Worm (Caenorhabditis elegans): ENCODE data around the gene tag-196.
A peak's percentile ranks its signal among the peaks of the same experiment; 100 is the strongest.

Gene tag-196

ce11 chrV:8606099-8606696 lies 11.5 kb downstream of the tag-196 start, which contains the start of gene vps-60:
vps-60 (minus strand) TSS chrV:8606128.
- TF ChIP-seq cog-1 (tag; optimal IDR thresholded peaks at IDR 0.05): peak; percentile 71
- no peak for TF ChIP-seq med-1 (GFP tag; optimal IDR thresholded peaks at IDR 0.05; ENCODE audit: insufficient read depth)
- TF ChIP-seq flt-1 (GFP tag; IDR thresholded peaks at IDR 0.05): 0 out of 2 replicates have a peak, but pooled peaks have one; percentile 26
- TF ChIP-seq T22C8.4 (GFP tag; IDR thresholded peaks at IDR 0.05): no peak
- TF ChIP-seq ztf-23 (GFP tag; IDR thresholded peaks at IDR 0.05): 0 out of 2 replicates have a peak, but pooled peaks have one; percentile 31

DNA sequence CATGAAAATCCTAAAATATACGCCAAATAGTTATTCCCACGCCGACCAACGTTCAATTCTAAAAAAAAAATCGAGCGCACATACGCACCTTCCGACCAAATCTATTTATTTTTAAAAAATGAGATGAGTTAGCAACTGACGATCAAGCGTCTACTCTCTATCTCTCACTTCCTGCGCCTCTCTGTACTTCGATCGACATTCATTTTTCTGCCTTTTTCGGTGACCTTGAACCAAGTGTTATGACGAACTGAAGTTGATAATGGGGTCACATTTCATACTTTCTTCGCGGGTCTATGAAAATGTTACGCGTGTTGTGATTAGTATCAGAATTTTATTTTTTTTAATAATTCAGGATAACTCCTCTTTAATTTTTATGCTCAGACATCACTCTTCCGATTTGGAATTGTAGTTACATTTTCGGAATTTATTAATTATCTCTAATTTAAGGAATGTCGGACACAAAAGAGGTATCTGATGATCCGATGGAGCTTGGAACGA lies 12.7 kb downstream of the tag-196 start, which contains the start of gene smk-1:
Gene smk-1, plus strand, starts transcription at position 448 of the 498 bp plus-strand sequence.
- no peak for TF ChIP-seq T22C8.4 (GFP tag; IDR thresholded peaks at IDR 0.05)
- TF ChIP-seq med-1 (GFP tag; optimal IDR thresholded peaks at IDR 0.05; ENCODE audit: insufficient read depth): no peak
- no peak for TF ChIP-seq ref-1 (GFP tag; conservative IDR thresholded peaks at IDR 0.05)

- no peak for TF ChIP-seq tab-1 (GFP tag; IDR thresholded peaks at IDR 0.05)
- no peak for TF ChIP-seq klf-2 (GFP tag; conservative IDR thresholded peaks at IDR 0.05)
- TF ChIP-seq ref-1 (GFP tag; conservative IDR thresholded peaks at IDR 0.05): no peak
- no peak for TF ChIP-seq med-1 (GFP tag; optimal IDR thresholded peaks at IDR 0.05; ENCODE audit: insufficient read depth)
- no peak for TF ChIP-seq flt-1 (GFP tag; IDR thresholded peaks at IDR 0.05)
- TF ChIP-seq ztf-23 (GFP tag; IDR thresholded peaks at IDR 0.05): no peak
- TF ChIP-seq cog-1 (tag; optimal IDR thresholded peaks at IDR 0.05): no peak
- no peak for TF ChIP-seq ztf-29 (GFP tag; IDR thresholded peaks at IDR 0.05)
- no peak for TF ChIP-seq T22C8.4 (GFP tag; IDR thresholded peaks at IDR 0.05)
Observed at ce11 chrV:8608483-8608882, 13.8 kb downstream of the tag-196 start.

DNA sequence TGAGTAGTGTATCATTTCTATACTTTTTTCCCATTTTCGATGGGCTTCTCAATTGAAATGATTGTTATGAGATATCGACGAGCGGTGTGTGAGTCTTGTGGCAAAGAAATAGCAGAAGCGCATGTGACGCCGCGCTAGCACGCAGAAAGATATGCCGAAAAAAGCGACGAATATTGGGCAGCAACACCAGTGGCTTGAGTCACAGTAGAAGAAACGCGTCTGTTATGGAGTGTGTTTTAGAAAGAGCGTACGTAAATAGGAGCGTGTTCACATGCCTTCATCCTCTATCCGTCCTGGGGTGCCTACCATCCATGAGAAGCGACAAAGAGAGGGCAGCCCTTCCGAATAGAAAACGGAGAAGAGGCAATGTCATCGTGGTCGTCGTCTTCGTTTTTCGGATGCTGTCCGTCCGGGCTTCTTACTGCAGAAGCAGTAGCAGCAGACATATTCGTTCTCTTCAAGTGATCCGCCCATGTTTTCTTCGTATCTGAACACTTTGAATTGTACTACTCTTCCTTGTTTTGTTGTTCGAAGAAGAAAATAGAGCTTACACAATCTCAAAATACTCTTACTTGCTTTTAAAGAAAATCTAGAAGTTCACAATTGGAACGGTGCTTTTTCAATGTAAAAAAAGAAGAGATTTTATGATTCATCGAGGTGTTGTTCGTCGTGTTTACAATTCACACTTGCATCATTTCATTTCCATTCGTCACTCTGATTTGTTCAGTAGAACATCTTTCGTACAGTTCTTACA lies 15.2 kb downstream of the tag-196 start:
- TF ChIP-seq ztf-23 (GFP tag; IDR thresholded peaks at IDR 0.05) (0 out of 2 replicates have a peak, but pooled peaks have one; percentile 42), cog-1 (tag; optimal IDR thresholded peaks at IDR 0.05) (no peak)

- TF ChIP-seq klf-2 (GFP tag; conservative IDR thresholded peaks at IDR 0.05) (no peak), ztf-23 (GFP tag; IDR thresholded peaks at IDR 0.05) (no peak), med-1 (GFP tag; optimal IDR thresholded peaks at IDR 0.05; ENCODE audit: insufficient read depth) (no peak), flt-1 (GFP tag; IDR thresholded peaks at IDR 0.05) (no peak), ztf-29 (GFP tag; IDR thresholded peaks at IDR 0.05) (no peak), T22C8.4 (GFP tag; IDR thresholded peaks at IDR 0.05) (no peak), cog-1 (tag; optimal IDR thresholded peaks at IDR 0.05) (no peak), ref-1 (GFP tag; conservative IDR thresholded peaks at IDR 0.05) (no peak), tab-1 (GFP tag; IDR thresholded peaks at IDR 0.05) (no peak)
Observed at ce11 chrV:8610633-8611404, 16.1 kb downstream of the tag-196 start, which contains the start of gene fip-4. fip-4 (minus strand) TSS chrV:8611268.

ce11 chrV:8615711-8616110 lies 21.0 kb downstream of the tag-196 start:
- TF ChIP-seq ztf-23 (GFP tag; IDR thresholded peaks at IDR 0.05) (no peak), ref-1 (GFP tag; conservative IDR thresholded peaks at IDR 0.05) (no peak), T22C8.4 (GFP tag; IDR thresholded peaks at IDR 0.05) (no peak), ztf-29 (GFP tag; IDR thresholded peaks at IDR 0.05) (no peak), med-1 (GFP tag; optimal IDR thresholded peaks at IDR 0.05; ENCODE audit: insufficient read depth) (no peak), flt-1 (GFP tag; IDR thresholded peaks at IDR 0.05) (no peak), cog-1 (tag; optimal IDR thresholded peaks at IDR 0.05) (no peak), klf-2 (GFP tag; conservative IDR thresholded peaks at IDR 0.05) (no peak), tab-1 (GFP tag; IDR thresholded peaks at IDR 0.05) (no peak)

DNA sequence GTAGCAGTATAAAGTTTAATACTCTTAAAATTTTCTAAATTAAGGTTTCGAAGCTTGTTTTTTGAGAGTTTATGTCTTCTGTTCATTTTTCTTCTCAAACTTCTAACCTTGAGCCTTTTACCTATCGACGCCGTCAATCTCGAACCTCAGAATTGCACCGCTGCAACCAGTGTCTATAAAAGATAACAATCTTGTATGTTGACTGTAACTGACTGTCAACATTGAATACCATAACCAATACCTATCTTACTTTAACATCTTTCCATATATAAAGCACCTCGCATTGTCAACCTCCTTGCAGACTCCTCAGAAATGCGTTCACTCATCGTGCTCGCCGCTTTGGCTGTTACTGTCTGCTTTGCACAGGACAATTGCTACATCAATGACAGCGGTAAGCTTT lies 24.0 kb downstream of the tag-196 start, which contains the start of gene grd-5:
Gene grd-5, plus strand, starts transcription at position 295 of the 400 bp plus-strand sequence.
- no peak for TF ChIP-seq ztf-29 (GFP tag; IDR thresholded peaks at IDR 0.05)

DNA sequence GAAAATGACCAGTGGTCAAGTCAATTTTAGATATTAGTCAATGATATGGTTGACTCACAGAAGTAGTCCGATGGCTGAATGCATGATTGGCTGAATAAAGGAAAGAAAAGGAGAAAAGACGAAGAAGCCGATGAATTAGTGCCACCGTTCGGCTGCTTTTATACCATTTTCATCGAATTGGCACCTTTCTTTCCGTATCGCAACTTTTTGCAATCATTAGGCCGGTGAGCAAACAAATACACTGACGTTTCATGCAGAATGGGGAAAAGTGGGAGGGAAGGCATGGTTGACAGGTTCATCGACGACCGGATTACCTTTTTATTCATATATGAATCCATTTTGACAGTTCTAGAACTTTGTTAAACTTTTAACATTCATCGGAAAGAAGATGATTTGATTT lies 26.5 kb downstream of the tag-196 start, which contains the start of gene idpc-2:
Gene idpc-2, minus strand, starts transcription at position 101 of the 400 bp plus-strand sequence.
- no peak for TF ChIP-seq cog-1 (tag; optimal IDR thresholded peaks at IDR 0.05)
- no peak for TF ChIP-seq ztf-29 (GFP tag; IDR thresholded peaks at IDR 0.05)
- no peak for TF ChIP-seq tab-1 (GFP tag; IDR thresholded peaks at IDR 0.05)

- TF ChIP-seq cog-1 (tag; optimal IDR thresholded peaks at IDR 0.05): no peak
- TF ChIP-seq T22C8.4 (GFP tag; IDR thresholded peaks at IDR 0.05): no peak
- TF ChIP-seq klf-2 (GFP tag; conservative IDR thresholded peaks at IDR 0.05): no peak
- TF ChIP-seq tab-1 (GFP tag; IDR thresholded peaks at IDR 0.05): no peak
- no peak for TF ChIP-seq ztf-23 (GFP tag; IDR thresholded peaks at IDR 0.05)
- TF ChIP-seq ref-1 (GFP tag; conservative IDR thresholded peaks at IDR 0.05): no peak
- no peak for TF ChIP-seq ztf-29 (GFP tag; IDR thresholded peaks at IDR 0.05)
- no peak for TF ChIP-seq med-1 (GFP tag; optimal IDR thresholded peaks at IDR 0.05; ENCODE audit: insufficient read depth)
- TF ChIP-seq flt-1 (GFP tag; IDR thresholded peaks at IDR 0.05): no peak
Observed at ce11 chrV:8622314-8622713, 27.6 kb downstream of the tag-196 start, which contains the start of gene F41E6.1. F41E6.1 (plus strand) TSS chrV:8622614.

Measured in whole organism, midembryonic.